Worm (Caenorhabditis elegans): ENCODE results near the gene stn-2.

ce11 chrX:7710187-7710586 lies 29.8 kb upstream of the stn-2 start:
- TF ChIP-seq egl-27 (tag; optimal IDR thresholded peaks at IDR 0.05) (no peak), pag-3 (tag; optimal IDR thresholded peaks at IDR 0.05; ENCODE audit: borderline replicate concordance, insufficient read depth) (no peak), aha-1 (tag; optimal IDR thresholded peaks at IDR 0.05) (no peak), ces-1 (GFP tag; optimal IDR thresholded peaks at IDR 0.05) (no peak), C34B4.2 (tag; optimal IDR thresholded peaks at IDR 0.05) (no peak), zag-1 (tag; optimal IDR thresholded peaks at IDR 0.05) (no peak), isw-1 (GFP tag; IDR thresholded peaks at IDR 0.05) (no peak)

Data from whole organism, L1 larva.